Fruit fly (Drosophila melanogaster) whole organism, wandering third instar larva: ENCODE data around the gene CG11710.

Experiments used
- OdsH ChIP-seq: fragments of 200-800 bp; sonication (Bioruptor generic); optimal IDR thresholded peaks from 2 replicates; lab custom pipeline; 2016; ENCODE audit warnings: missing biosample characterization, mild to moderate bottlenecking, missing genetic modification characterization
- br ChIP-seq: fragments of 200-800 bp; sonication (Bioruptor generic); optimal IDR thresholded peaks from 2 replicates; lab custom pipeline; 2016; ENCODE audit warnings: missing biosample characterization, missing genetic modification characterization

dm6 chrX:20416433-20416832 lies 13.0 kb downstream of the CG11710 start, which contains the start of gene Obp19b:
- no peak for TF ChIP-seq br (GFP tag; lab: Kevin White, UChicago)
- no peak for TF ChIP-seq OdsH (GFP tag; lab: Kevin White, UChicago)
